Worm (Caenorhabditis elegans) whole organism, early embryonic: ENCODE results near the gene F22B7.1.

Source experiments
- B0310.2 ChIP-seq: sonication (generic microtip); optimal IDR thresholded peaks from 2 replicates; lab custom pipeline; 2016; ENCODE audit warnings: mild to moderate bottlenecking, missing genetic modification characterization, missing compliant biosample characterization
- F13C5.2 ChIP-seq: sonication (generic microtip); optimal IDR thresholded peaks from 2 replicates; lab custom pipeline; 2017; ENCODE audit warnings: mild to moderate bottlenecking, missing genetic modification characterization, inconsistent platforms, missing compliant biosample characterization
- aly-1 ChIP-seq: sonication (generic microtip); optimal IDR thresholded peaks from 2 replicates; lab custom pipeline; 2016; ENCODE audit warnings: missing genetic modification characterization, missing compliant biosample characterization
- ama-1 ChIP-seq: fragments of 150-350 bp; optimal IDR thresholded peaks from 2 replicates; lab custom pipeline; 2014
- ceh-13 ChIP-seq: fragments of 200-800 bp; sonication (Bioruptor generic); optimal IDR thresholded peaks from 2 replicates; lab custom pipeline; 2018; ENCODE audit warnings: mild to moderate bottlenecking, missing genetic modification characterization, missing compliant biosample characterization
- ceh-36 ChIP-seq: sonication (generic microtip); optimal IDR thresholded peaks from 2 replicates; lab custom pipeline; 2016; ENCODE audit warnings: missing genetic modification characterization, inconsistent platforms, missing compliant biosample characterization
- ets-7 ChIP-seq: sonication (generic microtip); optimal IDR thresholded peaks from 2 replicates; lab custom pipeline; 2016; ENCODE audit warnings: missing genotype, missing genetic modification characterization, missing compliant biosample characterization
- flt-1 ChIP-seq: fragments of 200-800 bp; sonication (Bioruptor generic); IDR thresholded peaks from 2 replicates; pipeline ENCODE4 v1.3.6; 2022; ENCODE audit warnings: missing genetic modification characterization, missing compliant biosample characterization
- hmbx-1 ChIP-seq: sonication (generic microtip); optimal IDR thresholded peaks from 2 replicates; lab custom pipeline; 2016; ENCODE audit warnings: mild to moderate bottlenecking, missing genetic modification characterization, missing compliant biosample characterization
- hmg-4 ChIP-seq: fragments of 200-800 bp; sonication (Bioruptor generic); optimal IDR thresholded peaks from 2 replicates; lab custom pipeline; 2018; ENCODE audit warnings: mild to moderate bottlenecking, missing genetic modification characterization, missing compliant biosample characterization
- hnd-1 ChIP-seq: sonication (generic microtip); optimal IDR thresholded peaks from 2 replicates; lab custom pipeline; 2016; ENCODE audit warnings: missing genetic modification characterization, missing compliant biosample characterization
- pes-1 ChIP-seq: fragments of 200-800 bp; sonication (Bioruptor generic); IDR thresholded peaks from 2 replicates; pipeline ENCODE4 v1.3.6; 2022; ENCODE audit warnings: missing genetic modification reagents, missing genetic modification characterization, missing compliant biosample characterization
- scrt-1 ChIP-seq: fragments of 200-800 bp; sonication (Bioruptor generic); IDR thresholded peaks from 2 replicates; pipeline ENCODE4 v1.3.6; 2022; ENCODE audit warnings: missing genetic modification characterization, missing compliant biosample characterization
- sea-1 ChIP-seq: fragments of 200-800 bp; sonication (Bioruptor generic); conservative IDR thresholded peaks from 2 replicates; pipeline ENCODE4 v1.3.6; 2022; ENCODE audit warnings: missing genetic modification characterization, missing compliant biosample characterization
- tbx-11 ChIP-seq: fragments of 200-800 bp; sonication (Bioruptor generic); IDR thresholded peaks from 2 replicates; pipeline ENCODE4 v1.3.6; 2022; ENCODE audit warnings: missing genetic modification characterization, missing compliant biosample characterization
- tbx-37 ChIP-seq: fragments of 200-800 bp; sonication (Bioruptor generic); conservative IDR thresholded peaks from 2 replicates; pipeline ENCODE4 v1.3.6; 2022; ENCODE audit warnings: missing genetic modification reagents, missing genetic modification characterization, missing compliant biosample characterization
- tra-4 ChIP-seq: sonication (generic microtip); optimal IDR thresholded peaks from 2 replicates; lab custom pipeline; 2017; ENCODE audit warnings: missing genetic modification characterization, missing compliant biosample characterization

The F22B7.1 gene

ce11 chrIII:8628405-8628982 lies 36.6 kb upstream of the F22B7.1 start, which contains the start of the genes polk-1 and gpr-1:
Gene polk-1, minus strand, starts transcription at chrIII:8628590.
Gene gpr-1, plus strand, starts transcription at chrIII:8628932.
- no peak for TF ChIP-seq ets-7 (tag; lab: Kevin White, UChicago)
- TF ChIP-seq scrt-1 (GFP tag; lab: Robert Waterston, UW) = no peak
- TF ChIP-seq B0310.2 (tag; lab: Kevin White, UChicago) = no peak
- no peak for TF ChIP-seq tra-4
- TF ChIP-seq ceh-13 (GFP tag; lab: Kevin White, UChicago) = no peak
- no peak for TF ChIP-seq aly-1 (tag; lab: Kevin White, UChicago)
- no peak for TF ChIP-seq hmg-4
- TF ChIP-seq ceh-36 (tag; lab: Kevin White, UChicago) = no peak
- TF ChIP-seq pes-1 (GFP tag; lab: Robert Waterston, UW) = no peak

- TF ChIP-seq scrt-1 (GFP tag; lab: Robert Waterston, UW) = no peak
- TF ChIP-seq aly-1 (tag; lab: Kevin White, UChicago) = no peak
- no peak for TF ChIP-seq pes-1 (GFP tag; lab: Robert Waterston, UW)
- no peak for TF ChIP-seq hnd-1 (tag; lab: Kevin White, UChicago)
- no peak for TF ChIP-seq sea-1
- TF ChIP-seq ceh-36 (tag; lab: Kevin White, UChicago) = no peak
- no peak for TF ChIP-seq hmg-4
- no peak for TF ChIP-seq hmbx-1 (tag; lab: Kevin White, UChicago)
Observed at ce11 chrIII:8630833-8631232, 34.3 kb upstream of the F22B7.1 start, which contains the start of gene dnj-10. Gene dnj-10, plus strand, starts transcription at chrIII:8631165.

ce11 chrIII:8636803-8637202 lies 28.3 kb upstream of the F22B7.1 start:
- TF ChIP-seq hmg-4 (no peak), aly-1 (tag; lab: Kevin White, UChicago) (no peak), pes-1 (GFP tag; lab: Robert Waterston, UW) (no peak), tbx-11 (no peak), tra-4 (no peak), ceh-13 (GFP tag; lab: Kevin White, UChicago) (no peak), B0310.2 (tag; lab: Kevin White, UChicago) (no peak), ets-7 (tag; lab: Kevin White, UChicago) (no peak), hmbx-1 (tag; lab: Kevin White, UChicago) (no peak), flt-1 (no peak), tbx-37 (no peak), sea-1 (no peak), F13C5.2 (no peak), ama-1 (lab: Kevin White, UChicago) (no peak), scrt-1 (GFP tag; lab: Robert Waterston, UW) (no peak), hnd-1 (tag; lab: Kevin White, UChicago) (no peak)

- peak; percentile 40; the same call in 1 of the 2 replicates for TF ChIP-seq scrt-1 (GFP tag; lab: Robert Waterston, UW)
- no peak for TF ChIP-seq aly-1 (tag; lab: Kevin White, UChicago)
Observed at ce11 chrIII:8639188-8639795, 25.8 kb upstream of the F22B7.1 start, which contains the start of gene fip-1. Gene fip-1, plus strand, starts transcription at chrIII:8639745.

- TF ChIP-seq sea-1 = no peak
- TF ChIP-seq aly-1 (tag; lab: Kevin White, UChicago) = no peak
- TF ChIP-seq tra-4 = no peak
- TF ChIP-seq tbx-37 = no peak
- no peak for TF ChIP-seq pes-1 (GFP tag; lab: Robert Waterston, UW)
- no peak for TF ChIP-seq ama-1 (lab: Kevin White, UChicago)
- TF ChIP-seq hmbx-1 (tag; lab: Kevin White, UChicago) = no peak
- no peak for TF ChIP-seq hnd-1 (tag; lab: Kevin White, UChicago)
- no peak for TF ChIP-seq ets-7 (tag; lab: Kevin White, UChicago)
- TF ChIP-seq F13C5.2 = no peak
- no peak for TF ChIP-seq B0310.2 (tag; lab: Kevin White, UChicago)
- no peak for TF ChIP-seq ceh-36 (tag; lab: Kevin White, UChicago)
- no peak for TF ChIP-seq tbx-11
- TF ChIP-seq ceh-13 (GFP tag; lab: Kevin White, UChicago) = no peak
Observed at ce11 chrIII:8643639-8644038, 21.5 kb upstream of the F22B7.1 start, which contains the start of gene twk-7. Gene twk-7, minus strand, starts transcription at chrIII:8643739.

ce11 chrIII:8646021-8646420 lies 19.1 kb upstream of the F22B7.1 start:
- TF ChIP-seq tbx-37 = no peak
- TF ChIP-seq ama-1 (lab: Kevin White, UChicago) = no peak
- TF ChIP-seq ceh-13 (GFP tag; lab: Kevin White, UChicago) = no peak
- no peak for TF ChIP-seq scrt-1 (GFP tag; lab: Robert Waterston, UW)
- no peak for TF ChIP-seq ceh-36 (tag; lab: Kevin White, UChicago)
- TF ChIP-seq pes-1 (GFP tag; lab: Robert Waterston, UW) = no peak
- TF ChIP-seq hmbx-1 (tag; lab: Kevin White, UChicago) = no peak
- no peak for TF ChIP-seq aly-1 (tag; lab: Kevin White, UChicago)
- TF ChIP-seq tbx-11 = no peak
- TF ChIP-seq hnd-1 (tag; lab: Kevin White, UChicago) = no peak
- no peak for TF ChIP-seq ets-7 (tag; lab: Kevin White, UChicago)
- TF ChIP-seq hmg-4 = no peak
- no peak for TF ChIP-seq B0310.2 (tag; lab: Kevin White, UChicago)
- no peak for TF ChIP-seq flt-1
- TF ChIP-seq F13C5.2 = no peak
- no peak for TF ChIP-seq tra-4
- no peak for TF ChIP-seq sea-1

- TF ChIP-seq tbx-37 (no peak), flt-1 (no peak)
Observed at ce11 chrIII:8648589-8648988, 16.5 kb upstream of the F22B7.1 start, which contains the start of gene F22B7.3. Gene F22B7.3, plus strand, starts transcription at chrIII:8648889.
